Worm (Caenorhabditis elegans) whole organism, young adult: ENCODE results near the gene grl-9.

Experiments used
- ama-1 ChIP-seq, 3 experiments: fragments of 150-350 bp in 1 of 3; sonication (generic microtip) in 2 of 3; optimal IDR thresholded peaks; 2 replicates each; lab custom pipeline; 2014 to 2018; ENCODE audit warnings: missing biosample characterization in 2 of 3, missing genetic modification characterization in 2 of 3, missing genetic modification reagents in 2 of 3
- dox-1 ChIP-seq: fragments of 200-800 bp; sonication (Bioruptor generic); IDR thresholded peaks from 2 replicates; pipeline ENCODE4 v1.3.6; 2022; ENCODE audit warnings: missing genetic modification reagents, missing genetic modification characterization, missing compliant biosample characterization
- fkh-3 ChIP-seq: sonication (generic microtip); optimal IDR thresholded peaks from 2 replicates; lab custom pipeline; 2016; ENCODE audit warnings: mild to moderate bottlenecking, missing genetic modification characterization, missing compliant biosample characterization
- hlh-26 ChIP-seq: fragments of 200-800 bp; sonication (Bioruptor generic); conservative IDR thresholded peaks from 2 replicates; pipeline ENCODE4 v1.3.6; 2022; ENCODE audit warnings: missing genetic modification reagents, missing genetic modification characterization, missing compliant biosample characterization
- lag-1 ChIP-seq: fragments of 200-800 bp; sonication (Bioruptor generic); IDR thresholded peaks from 2 replicates; pipeline ENCODE4 v1.3.6; 2022; ENCODE audit warnings: missing genetic modification reagents, missing genetic modification characterization, missing compliant biosample characterization
- lin-26 ChIP-seq: fragments of 200-800 bp; sonication (Bioruptor generic); IDR thresholded peaks from 2 replicates; pipeline ENCODE4 v1.3.6; 2022; ENCODE audit warnings: missing genetic modification reagents, missing genetic modification characterization, missing compliant biosample characterization
- pha-4 ChIP-seq: fragments of 150-350 bp; sonication (generic microtip); optimal IDR thresholded peaks from 2 replicates; lab custom pipeline; 2014; ENCODE audit warnings: missing biosample characterization, missing genetic modification reagents, missing genetic modification characterization
- tlf-1 ChIP-seq: fragments of 200-800 bp; sonication (Bioruptor generic); optimal IDR thresholded peaks from 2 replicates; lab custom pipeline; 2018; ENCODE audit warnings: mild to moderate bottlenecking, missing genetic modification characterization, missing compliant biosample characterization
- ztf-28 ChIP-seq: fragments of 200-800 bp; sonication (Bioruptor generic); IDR thresholded peaks from 2 replicates; pipeline ENCODE4 v1.3.6; 2022; ENCODE audit warnings: missing genetic modification reagents, missing genetic modification characterization, missing compliant biosample characterization

- TF ChIP-seq tlf-1 (GFP tag; lab: Kevin White, UChicago): no peak
- TF ChIP-seq ama-1 (optimal IDR thresholded peaks at IDR 0.05; lab: Kevin White, UChicago): no peak
- no peak for TF ChIP-seq ama-1 (GFP tag; optimal IDR thresholded peaks at IDR 0.05; lab: Kevin White, UChicago)
- TF ChIP-seq dox-1 (GFP tag; lab: Robert Waterston, UW): no peak
- TF ChIP-seq hlh-26 (GFP tag; lab: Robert Waterston, UW): no peak
- no peak for TF ChIP-seq ztf-28 (GFP tag; lab: Robert Waterston, UW)
- no peak for TF ChIP-seq fkh-3
- TF ChIP-seq pha-4 (tag; lab: Kevin White, UChicago): no peak
- TF ChIP-seq lin-26 (GFP tag; lab: Robert Waterston, UW): no peak
- no peak for TF ChIP-seq lag-1
These were observed 46.0 kb downstream of the grl-9 start for ce11 chrV:6685499-6685898.
